Worm (Caenorhabditis elegans): ENCODE results near the gene cpi-1.

ce11 chrIV:6095357-6095858 lies 1.9 kb upstream of the cpi-1 start, which contains the start of gene lag-1:
- no peak for TF ChIP-seq him-1 (tag; optimal IDR thresholded peaks at IDR 0.05)
- TF ChIP-seq W03F9.2 (tag; optimal IDR thresholded peaks at IDR 0.05): no peak

Measured in whole organism, L4/young adult.